Fruit fly (Drosophila melanogaster): Measurements from ENCODE around the gene Tti1.

dm6 chr3R:9701148-9701703, 53.3 kb downstream of the Tti1 start:
- TF ChIP-seq salr (GFP tag; optimal IDR thresholded peaks at IDR 0.05) (no peak), esn (GFP tag; optimal IDR thresholded peaks at IDR 0.05) (no peak)

Measured in whole organism, prepupa.